Worm (Caenorhabditis elegans) whole organism, early embryonic: ENCODE results near the gene tat-2.

Experiments
- ama-1 ChIP-seq: fragments of 150-350 bp; optimal IDR thresholded peaks from 2 replicates; lab custom pipeline; 2014
- ets-7 ChIP-seq: sonication (generic microtip); optimal IDR thresholded peaks from 2 replicates; lab custom pipeline; 2016; ENCODE audit warnings: missing genotype, missing genetic modification characterization, missing compliant biosample characterization
- flt-1 ChIP-seq: fragments of 200-800 bp; sonication (Bioruptor generic); IDR thresholded peaks from 2 replicates; pipeline ENCODE4 v1.3.6; 2022; ENCODE audit warnings: missing genetic modification characterization, missing compliant biosample characterization
- hnd-1 ChIP-seq: sonication (generic microtip); optimal IDR thresholded peaks from 2 replicates; lab custom pipeline; 2016; ENCODE audit warnings: missing genetic modification characterization, missing compliant biosample characterization
- tbx-37 ChIP-seq: fragments of 200-800 bp; sonication (Bioruptor generic); conservative IDR thresholded peaks from 2 replicates; pipeline ENCODE4 v1.3.6; 2022; ENCODE audit warnings: missing genetic modification reagents, missing genetic modification characterization, missing compliant biosample characterization
- tra-4 ChIP-seq: sonication (generic microtip); optimal IDR thresholded peaks from 2 replicates; lab custom pipeline; 2017; ENCODE audit warnings: missing genetic modification characterization, missing compliant biosample characterization

DNA sequence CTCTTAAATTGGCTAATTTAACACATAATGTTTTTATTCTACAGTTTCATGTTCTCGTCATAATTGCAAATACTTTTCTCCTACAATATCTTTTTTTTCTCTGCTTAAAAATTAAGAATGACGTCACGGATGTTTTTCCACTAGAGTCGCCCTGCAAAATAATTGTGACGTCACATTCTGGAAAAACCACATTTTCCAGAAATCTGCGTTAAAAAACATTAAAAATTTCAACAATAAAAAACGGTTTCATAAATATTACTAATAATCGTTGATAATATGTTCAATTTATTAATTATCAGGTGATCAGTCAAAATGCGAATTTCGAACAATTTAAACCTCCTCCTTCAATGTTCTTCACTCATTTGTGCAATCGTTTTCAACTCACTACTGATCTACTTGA, 37.3 kb upstream of the tat-2 start, which contains the start of gene str-166:
- no peak for TF ChIP-seq ama-1
- no peak for TF ChIP-seq hnd-1 (tag; lab: Kevin White, UChicago)
- no peak for TF ChIP-seq tra-4 (tag; lab: Kevin White, UChicago)
- TF ChIP-seq flt-1 (GFP tag; lab: Robert Waterston, UW): no peak
- TF ChIP-seq ets-7 (tag; lab: Kevin White, UChicago): no peak
- no peak for TF ChIP-seq tbx-37 (GFP tag; lab: Robert Waterston, UW)
